Worm (Caenorhabditis elegans): ENCODE measurements around the gene epg-5.

epg-5 gene

DNA sequence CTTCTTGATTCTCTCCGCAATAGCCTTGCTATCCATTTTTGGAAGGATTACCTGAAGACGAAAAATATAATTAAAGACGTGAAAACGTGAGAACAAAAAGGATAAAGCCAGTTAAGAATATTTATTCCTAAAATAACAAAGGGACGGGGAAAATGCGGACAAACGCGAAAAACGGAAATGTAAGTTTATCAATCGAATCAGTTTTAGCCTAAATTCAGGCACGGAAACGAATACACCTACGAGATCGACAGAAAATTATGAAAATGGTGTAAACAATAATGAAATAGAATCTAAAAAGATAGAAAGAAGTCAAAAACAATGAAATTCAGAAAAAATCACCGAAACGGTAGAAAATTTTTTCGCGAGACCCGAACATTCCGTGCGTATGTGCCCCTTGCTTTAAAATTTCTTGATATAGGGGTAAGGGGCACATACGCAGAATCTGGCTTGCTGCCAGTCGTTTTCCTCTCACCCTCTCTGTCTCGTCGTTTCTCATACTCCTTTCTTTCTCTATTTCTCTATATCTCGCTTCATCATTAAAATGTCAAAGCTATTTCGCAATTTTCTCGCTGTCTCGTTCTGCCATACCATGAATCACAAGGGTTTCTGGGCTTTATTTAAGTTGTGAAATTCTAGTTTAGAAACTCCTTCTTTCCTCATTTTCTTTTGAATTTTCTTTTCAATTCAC lies 20.4 kb downstream of the epg-5 start, which contains the start of gene icd-1:
TSS of gene icd-1 (minus strand) at position 51 of the 688 bp plus-strand sequence.
- TF ChIP-seq jun-1 (tag; optimal IDR thresholded peaks at IDR 0.05) (peak; percentile 79), attf-4 (tag; optimal IDR thresholded peaks at IDR 0.05) (no peak), nhr-11 (tag; optimal IDR thresholded peaks at IDR 0.05) (peak; percentile 95), madf-5 (GFP tag; IDR thresholded peaks at IDR 0.05) (no peak), nhr-25 (tag; optimal IDR thresholded peaks at IDR 0.05; ENCODE audit: borderline replicate concordance, insufficient read depth) (peak; percentile 91), Y48G9A.11 (GFP tag; IDR thresholded peaks at IDR 0.05) (peak; percentile 73), zag-1 (tag; optimal IDR thresholded peaks at IDR 0.05) (peak; percentile 65), F37D6.2 (tag; optimal IDR thresholded peaks at IDR 0.05) (peak; percentile 86), hlh-30 (tag; optimal IDR thresholded peaks at IDR 0.05; ENCODE audit: insufficient read depth) (peak; percentile 95), hlh-11 (tag; optimal IDR thresholded peaks at IDR 0.05) (peak; percentile 97), ceh-28 (tag; optimal IDR thresholded peaks at IDR 0.05) (peak; percentile 47), ZK337.2 (GFP tag; IDR thresholded peaks at IDR 0.05) (no peak), duxl-1 (tag; optimal IDR thresholded peaks at IDR 0.05; ENCODE audit: poor library complexity) (peak; percentile 89), snpc-1.2 (GFP tag; IDR thresholded peaks at IDR 0.05) (peak; percentile 64), daf-19 (GFP tag; conservative IDR thresholded peaks at IDR 0.05) (peak; percentile 88), zip-2 (tag; optimal IDR thresholded peaks at IDR 0.05) (peak; percentile 75), daf-16 (GFP tag; optimal IDR thresholded peaks at IDR 0.05) (peak; percentile 15 to 88), daf-16 (tag; optimal IDR thresholded peaks at IDR 0.05) (peak; percentile 57), nhr-41 (GFP tag; IDR thresholded peaks at IDR 0.05) (peak; percentile 62; the same call in 1 of the 2 replicates), rbr-2 (tag; optimal IDR thresholded peaks at IDR 0.05) (peak; percentile 95), dmd-6 (GFP tag; IDR thresholded peaks at IDR 0.05) (peak; percentile 91), nhr-102 (tag; optimal IDR thresholded peaks at IDR 0.05) (peak; percentile 93), madf-9 (GFP tag; conservative IDR thresholded peaks at IDR 0.05) (peak; percentile 75), php-3 (GFP tag; IDR thresholded peaks at IDR 0.05) (peak; percentile 93), aha-1 (tag) (peak; percentile 99), F49E8.2 (tag; optimal IDR thresholded peaks at IDR 0.05; ENCODE audit: borderline replicate concordance) (peak; percentile 84), lin-39 (tag; optimal IDR thresholded peaks at IDR 0.05) (no peak), hif-1 (tag; optimal IDR thresholded peaks at IDR 0.05) (peak; percentile 47 to 83), nhr-42 (GFP tag; IDR thresholded peaks at IDR 0.05) (peak; percentile 80; the same call in 1 of the 2 replicates), dpl-1 (GFP tag; optimal IDR thresholded peaks at IDR 0.05) (peak; percentile 83), nhr-48 (tag; optimal IDR thresholded peaks at IDR 0.05) (peak; percentile 92), fos-1 (tag; optimal IDR thresholded peaks at IDR 0.05) (peak; percentile 78), ztf-7 (tag; optimal IDR thresholded peaks at IDR 0.05) (peak; percentile 78), unc-39 (tag; optimal IDR thresholded peaks at IDR 0.05) (no peak), snpc-4 (tag; optimal IDR thresholded peaks at IDR 0.05) (no peak), T26A8.4 (GFP tag; IDR thresholded peaks at IDR 0.05) (peak; percentile 94), ceh-62 (tag; optimal IDR thresholded peaks at IDR 0.05) (no peak), arid-1 (GFP tag; conservative IDR thresholded peaks at IDR 0.05) (peak; percentile 86), cey-2 (tag; optimal IDR thresholded peaks at IDR 0.05; ENCODE audit: borderline replicate concordance, insufficient read depth) (no peak), mep-1 (tag; optimal IDR thresholded peaks at IDR 0.05) (peak; percentile 97), set-16 (GFP tag; IDR thresholded peaks at IDR 0.05) (peak; percentile 38; the same call in 1 of the 2 replicates), nhr-6 (tag; optimal IDR thresholded peaks at IDR 0.05) (peak; percentile 57), sdz-12 (GFP tag; optimal IDR thresholded peaks at IDR 0.05) (no peak), dve-1 (tag; optimal IDR thresholded peaks at IDR 0.05; ENCODE audit: insufficient read depth) (peak; percentile 98), mdt-29 (GFP tag; IDR thresholded peaks at IDR 0.05) (peak; percentile 88), F10B5.3 (tag; optimal IDR thresholded peaks at IDR 0.05) (peak; percentile 69), nhr-111 (GFP tag; optimal IDR thresholded peaks at IDR 0.05) (no peak), zfp-3 (GFP tag; conservative IDR thresholded peaks at IDR 0.05) (peak; percentile 63; the same call in 1 of the 2 replicates), lin-15B (tag; optimal IDR thresholded peaks at IDR 0.05) (peak; percentile 58)

Data from whole organism, L4 larva.